Worm (Caenorhabditis elegans) whole organism, late embryonic: ENCODE data around the gene F18A12.7.

Experiments used
- C08G9.2 ChIP-seq: sonication (generic microtip); optimal IDR thresholded peaks from 2 replicates; lab custom pipeline; 2016; ENCODE audit warnings: mild to moderate bottlenecking, missing genetic modification characterization, moderate library complexity, missing compliant biosample characterization
- C38D4.7 ChIP-seq: fragments of 200-800 bp; sonication (Bioruptor generic); optimal IDR thresholded peaks from 2 replicates; lab custom pipeline; 2018; ENCODE audit warnings: mild to moderate bottlenecking, missing genetic modification characterization, moderate library complexity, missing compliant biosample characterization
- F13H6.1 ChIP-seq: sonication (generic microtip); optimal IDR thresholded peaks from 2 replicates; lab custom pipeline; 2016; ENCODE audit warnings: missing genetic modification characterization, missing compliant biosample characterization
- K02D7.2 ChIP-seq: sonication (generic microtip); optimal IDR thresholded peaks from 2 replicates; lab custom pipeline; 2017; ENCODE audit warnings: mild to moderate bottlenecking, missing genetic modification characterization, missing compliant biosample characterization
- Y22D7AL.16 ChIP-seq: sonication (generic microtip); optimal IDR thresholded peaks from 2 replicates; lab custom pipeline; 2016; ENCODE audit warnings: missing genetic modification characterization, missing compliant biosample characterization
- ceh-18 ChIP-seq: sonication (generic microtip); optimal IDR thresholded peaks from 2 replicates; lab custom pipeline; 2016; ENCODE audit warnings: missing genetic modification characterization, missing compliant biosample characterization
- ceh-19 ChIP-seq: fragments of 200-800 bp; sonication (Bioruptor generic); optimal IDR thresholded peaks from 2 replicates; lab custom pipeline; 2018; ENCODE audit warnings: mild to moderate bottlenecking, missing genetic modification characterization, missing compliant biosample characterization
- ceh-2 ChIP-seq: sonication (generic microtip); optimal IDR thresholded peaks from 2 replicates; lab custom pipeline; 2016; ENCODE audit warnings: missing genotype, missing genetic modification characterization, missing compliant biosample characterization
- ceh-22 ChIP-seq: sonication (generic microtip); optimal IDR thresholded peaks from 2 replicates; lab custom pipeline; 2017; ENCODE audit warnings: missing biosample characterization, missing genetic modification characterization
- ceh-24 ChIP-seq: sonication (generic microtip); optimal IDR thresholded peaks from 2 replicates; lab custom pipeline; 2016; ENCODE audit warnings: mild to moderate bottlenecking, missing genetic modification characterization, missing compliant biosample characterization
- ceh-30 ChIP-seq: fragments of 150-350 bp; optimal IDR thresholded peaks from 2 replicates; lab custom pipeline; 2014; ENCODE audit warnings: missing biosample characterization, missing genetic modification characterization
- ceh-45 ChIP-seq: fragments of 200-800 bp; sonication (Bioruptor generic); IDR thresholded peaks from 2 replicates; pipeline ENCODE4 v1.3.6; 2022; ENCODE audit warnings: missing genetic modification reagents, missing genetic modification characterization, missing compliant biosample characterization
- ceh-48 ChIP-seq: sonication (generic microtip); optimal IDR thresholded peaks from 2 replicates; lab custom pipeline; 2016; ENCODE audit warnings: missing genetic modification characterization, inconsistent platforms, missing compliant biosample characterization
- che-1 ChIP-seq: sonication (generic microtip); optimal IDR thresholded peaks from 2 replicates; lab custom pipeline; 2016; ENCODE audit warnings: mild to moderate bottlenecking, missing genetic modification characterization, missing compliant biosample characterization
- dve-1 ChIP-seq: sonication (generic microtip); optimal IDR thresholded peaks from 2 replicates; lab custom pipeline; 2017; ENCODE audit warnings: antibody characterized with exemption, mild to moderate bottlenecking, missing genetic modification characterization, missing compliant biosample characterization
- elt-2 ChIP-seq: sonication (generic microtip); optimal IDR thresholded peaks from 2 replicates; lab custom pipeline; 2016; ENCODE audit warnings: missing genetic modification reagents, missing genetic modification characterization, missing compliant biosample characterization
- elt-4 ChIP-seq: sonication (generic microtip); optimal IDR thresholded peaks from 2 replicates; lab custom pipeline; 2016; ENCODE audit warnings: missing genetic modification characterization, missing compliant biosample characterization
- fkh-10 ChIP-seq: fragments of 150-350 bp; optimal IDR thresholded peaks from 2 replicates; lab custom pipeline; 2014; ENCODE audit warnings: missing biosample characterization, missing genetic modification reagents, missing genetic modification characterization
- gmeb-2 ChIP-seq: sonication (generic microtip); optimal IDR thresholded peaks from 2 replicates; lab custom pipeline; 2016; ENCODE audit warnings: missing genetic modification characterization, inconsistent platforms, missing compliant biosample characterization
- hlh-13 ChIP-seq: fragments of 200-800 bp; sonication (Bioruptor generic); optimal IDR thresholded peaks from 2 replicates; lab custom pipeline; 2018; ENCODE audit warnings: mild to moderate bottlenecking, missing genetic modification characterization, missing compliant biosample characterization
- hlh-15 ChIP-seq: sonication (generic microtip); optimal IDR thresholded peaks from 2 replicates; lab custom pipeline; 2016; ENCODE audit warnings: missing genetic modification characterization, missing compliant biosample characterization
- hlh-30 ChIP-seq: sonication (generic microtip); optimal IDR thresholded peaks from 2 replicates; lab custom pipeline; 2017; ENCODE audit warnings: antibody characterized with exemption, missing genetic modification characterization, missing compliant biosample characterization; ENCODE audit not compliant: insufficient read depth
- hlh-6 ChIP-seq: sonication (generic microtip); optimal IDR thresholded peaks from 2 replicates; lab custom pipeline; 2016; ENCODE audit warnings: missing genotype, missing genetic modification characterization, missing compliant biosample characterization
- hlh-8 ChIP-seq: sonication (generic microtip); optimal IDR thresholded peaks from 2 replicates; lab custom pipeline; 2016; ENCODE audit warnings: missing genotype, missing genetic modification characterization, missing compliant biosample characterization
- lim-6 ChIP-seq: sonication (generic microtip); optimal IDR thresholded peaks from 2 replicates; lab custom pipeline; 2016; ENCODE audit warnings: missing genetic modification characterization, missing compliant biosample characterization
- lin-11 ChIP-seq: fragments of 200-800 bp; sonication (Bioruptor generic); optimal IDR thresholded peaks from 2 replicates; lab custom pipeline; 2018; ENCODE audit warnings: mild to moderate bottlenecking, missing genetic modification characterization, missing compliant biosample characterization
- madf-2 ChIP-seq: sonication (generic microtip); optimal IDR thresholded peaks from 2 replicates; lab custom pipeline; 2017; ENCODE audit warnings: missing genetic modification characterization, missing compliant biosample characterization
- nhr-11 ChIP-seq: fragments of 150-350 bp; optimal IDR thresholded peaks from 2 replicates; lab custom pipeline; 2014; ENCODE audit warnings: missing biosample characterization, missing genetic modification characterization
- nhr-232 ChIP-seq: sonication (generic microtip); optimal IDR thresholded peaks from 2 replicates; lab custom pipeline; 2016; ENCODE audit warnings: missing genetic modification characterization, missing compliant biosample characterization
- npax-4 ChIP-seq: sonication (generic microtip); optimal IDR thresholded peaks from 2 replicates; lab custom pipeline; 2016; ENCODE audit warnings: missing genetic modification characterization, missing compliant biosample characterization
- pat-9 ChIP-seq: fragments of 200-800 bp; sonication (Bioruptor generic); optimal IDR thresholded peaks from 2 replicates; lab custom pipeline; 2018; ENCODE audit warnings: mild to moderate bottlenecking, missing genetic modification characterization, moderate library complexity, missing compliant biosample characterization
- pha-2 ChIP-seq: sonication (generic microtip); optimal IDR thresholded peaks from 2 replicates; lab custom pipeline; 2017; ENCODE audit warnings: mild to moderate bottlenecking, missing genetic modification characterization, missing compliant biosample characterization
- pqm-1 ChIP-seq: sonication (generic microtip); optimal IDR thresholded peaks from 2 replicates; lab custom pipeline; 2016; ENCODE audit warnings: missing genetic modification characterization, missing compliant biosample characterization
- pros-1 ChIP-seq: fragments of 150-350 bp; optimal IDR thresholded peaks from 2 replicates; lab custom pipeline; 2014; ENCODE audit warnings: missing biosample characterization, missing genetic modification reagents, missing genetic modification characterization
- ref-2 ChIP-seq: sonication (generic microtip); optimal IDR thresholded peaks from 2 replicates; lab custom pipeline; 2016; ENCODE audit warnings: missing genetic modification characterization, missing compliant biosample characterization
- rnt-1 ChIP-seq: sonication (generic microtip); optimal IDR thresholded peaks from 2 replicates; lab custom pipeline; 2016; ENCODE audit warnings: missing genetic modification characterization, missing compliant biosample characterization
- sdc-2 ChIP-seq: sonication (generic microtip); optimal IDR thresholded peaks from 2 replicates; lab custom pipeline; 2016; ENCODE audit warnings: missing genotype, missing genetic modification characterization, missing compliant biosample characterization
- syd-9 ChIP-seq: sonication (generic microtip); optimal IDR thresholded peaks from 2 replicates; lab custom pipeline; 2016; ENCODE audit warnings: mild to moderate bottlenecking, missing genetic modification characterization, moderate library complexity, missing compliant biosample characterization
- tbx-2 ChIP-seq: sonication (generic microtip); optimal IDR thresholded peaks from 2 replicates; lab custom pipeline; 2016; ENCODE audit warnings: missing genetic modification characterization, missing compliant biosample characterization
- tbx-7 ChIP-seq: sonication (generic microtip); optimal IDR thresholded peaks from 2 replicates; lab custom pipeline; 2016; ENCODE audit warnings: missing genotype, missing genetic modification characterization, missing compliant biosample characterization
- unc-3 ChIP-seq, 2 experiments: fragments of 200-800 bp in 1 of 2; sonication (Bioruptor generic) in 1 of 2; sonication (generic microtip) in 1 of 2; conservative IDR thresholded peaks in 1 of 2; optimal IDR thresholded peaks in 1 of 2; 2 replicates each; pipeline versions ENCODE4 v1.3.6 to Lab custom; 2016 to 2022; ENCODE audit warnings: missing compliant biosample characterization in 2 of 2, missing genetic modification characterization in 2 of 2, missing genetic modification reagents in 1 of 2
- unc-42 ChIP-seq: sonication (generic microtip); optimal IDR thresholded peaks from 2 replicates; lab custom pipeline; 2016; ENCODE audit warnings: missing genotype, missing genetic modification characterization, missing compliant biosample characterization

Gene F18A12.7

ce11 chrII:3422938-3423337 is 8.7 kb upstream of the F18A12.7 start:
- no peak for TF ChIP-seq lin-11 (tag; lab: Kevin White, UChicago)
- no peak for TF ChIP-seq madf-2 (tag; lab: Kevin White, UChicago)
- no peak for TF ChIP-seq nhr-232
- no peak for TF ChIP-seq lim-6 (tag; lab: Kevin White, UChicago)
- TF ChIP-seq K02D7.2 (tag; lab: Kevin White, UChicago) = no peak
- TF ChIP-seq C08G9.2 (tag; lab: Kevin White, UChicago) = no peak
- TF ChIP-seq hlh-15 (tag; lab: Kevin White, UChicago) = no peak
- no peak for TF ChIP-seq tbx-7 (tag; lab: Kevin White, UChicago)
- no peak for TF ChIP-seq ceh-45 (GFP tag; lab: Robert Waterston, UW)
- no peak for TF ChIP-seq hlh-30 (tag; lab: Kevin White, UChicago)
- TF ChIP-seq pqm-1 (tag; lab: Kevin White, UChicago) = no peak
- TF ChIP-seq Y22D7AL.16 = no peak
- TF ChIP-seq tbx-2 (tag; lab: Kevin White, UChicago) = no peak
- no peak for TF ChIP-seq ceh-30
- no peak for TF ChIP-seq pha-2 (tag; lab: Kevin White, UChicago)
- no peak for TF ChIP-seq sdc-2

ce11 chrII:3416528-3416927 is 2.2 kb upstream of the F18A12.7 start, which contains the start of gene nep-6:
Gene nep-6, plus strand, starts transcription at chrII:3416828.
- TF ChIP-seq ceh-48 (tag; lab: Kevin White, UChicago) = no peak
- no peak for TF ChIP-seq elt-4
- TF ChIP-seq unc-3 (GFP tag; conservative IDR thresholded peaks at IDR 0.05; lab: Robert Waterston, UW) = no peak
- no peak for TF ChIP-seq unc-3 (tag; optimal IDR thresholded peaks at IDR 0.05; lab: Kevin White, UChicago)
- TF ChIP-seq fkh-10 (GFP tag; lab: Kevin White, UChicago) = no peak
- no peak for TF ChIP-seq pros-1 (tag; lab: Kevin White, UChicago)
- TF ChIP-seq npax-4 (tag; lab: Kevin White, UChicago) = no peak
- no peak for TF ChIP-seq ceh-2 (tag; lab: Kevin White, UChicago)
- no peak for TF ChIP-seq ceh-22 (tag; lab: Kevin White, UChicago)
- no peak for TF ChIP-seq hlh-8 (tag; lab: Kevin White, UChicago)
- TF ChIP-seq nhr-11 = no peak
- no peak for TF ChIP-seq ceh-24 (tag; lab: Kevin White, UChicago)
- no peak for TF ChIP-seq unc-42 (tag; lab: Kevin White, UChicago)
- no peak for TF ChIP-seq elt-2
- TF ChIP-seq ref-2 (tag; lab: Kevin White, UChicago) = no peak
- no peak for TF ChIP-seq che-1
- no peak for TF ChIP-seq pqm-1 (tag; lab: Kevin White, UChicago)
- no peak for TF ChIP-seq syd-9 (tag; lab: Kevin White, UChicago)
- TF ChIP-seq, all 69 proteins: peak for 0

ce11 chrII:3403535-3403934 is 10.7 kb downstream of the F18A12.7 start, which contains the start of gene nep-8:
Gene nep-8, plus strand, starts transcription at chrII:3403835.
- TF ChIP-seq rnt-1 (tag; lab: Kevin White, UChicago) = no peak
- TF ChIP-seq pat-9 (tag; lab: Kevin White, UChicago) = no peak
- no peak for TF ChIP-seq hlh-6 (tag; lab: Kevin White, UChicago)
- no peak for TF ChIP-seq ceh-19 (GFP tag; lab: Kevin White, UChicago)
- no peak for TF ChIP-seq ceh-24 (tag; lab: Kevin White, UChicago)
- TF ChIP-seq hlh-13 (GFP tag; lab: Kevin White, UChicago) = no peak
- TF ChIP-seq K02D7.2 (tag; lab: Kevin White, UChicago) = no peak
- TF ChIP-seq tbx-7 (tag; lab: Kevin White, UChicago) = no peak
- TF ChIP-seq gmeb-2 (tag; lab: Kevin White, UChicago) = no peak
- TF ChIP-seq F13H6.1 (tag; lab: Kevin White, UChicago) = no peak
- no peak for TF ChIP-seq ceh-18 (tag; lab: Kevin White, UChicago)
- no peak for TF ChIP-seq ceh-30
- TF ChIP-seq dve-1 (tag; lab: Kevin White, UChicago) = no peak
- TF ChIP-seq che-1 = no peak
- TF ChIP-seq elt-4 = no peak
- no peak for TF ChIP-seq madf-2 (tag; lab: Kevin White, UChicago)
- no peak for TF ChIP-seq C38D4.7 (GFP tag; lab: Kevin White, UChicago)
- TF ChIP-seq tbx-2 (tag; lab: Kevin White, UChicago) = no peak
